Worm (Caenorhabditis elegans) whole organism, L4 larva: ENCODE results near the gene pde-2.

Source experiments
- F10B5.3 ChIP-seq: sonication (generic microtip); optimal IDR thresholded peaks from 2 replicates; lab custom pipeline; 2016; ENCODE audit warnings: mild to moderate bottlenecking, missing genetic modification characterization, missing compliant biosample characterization
- F37D6.2 ChIP-seq: sonication (generic microtip); optimal IDR thresholded peaks from 2 replicates; lab custom pipeline; 2016; ENCODE audit warnings: mild to moderate bottlenecking, missing genetic modification characterization, missing compliant biosample characterization
- F44E2.7 ChIP-seq: fragments of 200-800 bp; sonication (Bioruptor generic); IDR thresholded peaks from 2 replicates; pipeline ENCODE4 v2.1.2; 2022; ENCODE audit warnings: missing genetic modification characterization, missing compliant biosample characterization
- T20F7.1 ChIP-seq: fragments of 200-800 bp; sonication (Bioruptor generic); optimal IDR thresholded peaks from 2 replicates; lab custom pipeline; 2018; ENCODE audit warnings: mild to moderate bottlenecking, missing genetic modification characterization, missing compliant biosample characterization
- T26A8.4 ChIP-seq: fragments of 200-800 bp; sonication (Bioruptor generic); IDR thresholded peaks from 2 replicates; pipeline ENCODE4 v1.3.6; 2022; ENCODE audit warnings: missing genetic modification characterization, missing compliant biosample characterization
- Y5F2A.4 ChIP-seq: fragments of 200-800 bp; sonication (Bioruptor generic); optimal IDR thresholded peaks from 2 replicates; lab custom pipeline; 2018; ENCODE audit warnings: mild to moderate bottlenecking, missing genetic modification characterization, missing compliant biosample characterization
- ZK337.2 ChIP-seq: fragments of 200-800 bp; sonication (Bioruptor generic); IDR thresholded peaks from 2 replicates; pipeline ENCODE4 v1.3.6; 2022; ENCODE audit warnings: missing genetic modification reagents, missing genetic modification characterization, missing compliant biosample characterization
- ZK546.5 ChIP-seq, 2 experiments: sonication (generic microtip); optimal IDR thresholded peaks; 2 replicates each; lab custom pipeline; 2017; ENCODE audit warnings: missing biosample characterization in 2 of 2, missing genetic modification characterization in 2 of 2
- aha-1 ChIP-seq: fragments of 150-350 bp; peaks from one replicate; lab custom pipeline; 2014; ENCODE audit warnings: missing biosample characterization, missing genetic modification characterization
- aly-2 ChIP-seq: sonication (generic microtip); optimal IDR thresholded peaks from 2 replicates; lab custom pipeline; 2018; ENCODE audit warnings: missing biosample characterization, missing genetic modification characterization
- attf-4 ChIP-seq: sonication (generic microtip); optimal IDR thresholded peaks from 3 replicates; lab custom pipeline; 2017; ENCODE audit warnings: missing biosample characterization, missing genetic modification characterization
- ceh-32 ChIP-seq: sonication (generic microtip); optimal IDR thresholded peaks from 2 replicates; lab custom pipeline; 2016; ENCODE audit warnings: mild to moderate bottlenecking, missing genetic modification characterization, missing compliant biosample characterization; ENCODE audit not compliant: poor library complexity
- ceh-44 ChIP-seq: fragments of 200-800 bp; sonication (Bioruptor generic); IDR thresholded peaks from 2 replicates; pipeline ENCODE4 v1.3.6; 2022; ENCODE audit warnings: missing genetic modification reagents, missing genetic modification characterization, missing compliant biosample characterization
- ctbp-1 ChIP-seq: fragments of 200-800 bp; sonication (Bioruptor generic); IDR thresholded peaks from 2 replicates; pipeline ENCODE4 v1.3.6; 2022; ENCODE audit warnings: missing genetic modification reagents, missing genetic modification characterization, missing compliant biosample characterization
- daf-12 ChIP-seq: fragments of 150-350 bp; optimal IDR thresholded peaks from 2 replicates; lab custom pipeline; 2014; ENCODE audit warnings: missing biosample characterization, missing genetic modification reagents, missing genetic modification characterization
- dmd-6 ChIP-seq: fragments of 200-800 bp; sonication (Bioruptor generic); IDR thresholded peaks from 2 replicates; pipeline ENCODE4 v1.3.6; 2022; ENCODE audit warnings: missing genetic modification reagents, missing genetic modification characterization, missing compliant biosample characterization
- dpl-1 ChIP-seq: fragments of 150-350 bp; optimal IDR thresholded peaks from 2 replicates; lab custom pipeline; 2014; ENCODE audit warnings: missing biosample characterization, missing genetic modification reagents, missing genetic modification characterization
- dve-1 ChIP-seq: sonication (generic microtip); optimal IDR thresholded peaks from 2 replicates; lab custom pipeline; 2017; ENCODE audit warnings: antibody characterized with exemption, mild to moderate bottlenecking, missing genetic modification characterization, missing compliant biosample characterization; ENCODE audit not compliant: insufficient read depth
- egl-27 ChIP-seq: sonication (generic microtip); optimal IDR thresholded peaks from 3 replicates; lab custom pipeline; 2017; ENCODE audit warnings: missing biosample characterization, missing genetic modification reagents, missing genetic modification characterization
- fkh-10 ChIP-seq: fragments of 150-350 bp; optimal IDR thresholded peaks from 2 replicates; lab custom pipeline; 2014; ENCODE audit warnings: missing biosample characterization, missing genetic modification reagents, missing genetic modification characterization
- fos-1 ChIP-seq: fragments of 150-350 bp; optimal IDR thresholded peaks from 2 replicates; lab custom pipeline; 2014; ENCODE audit warnings: missing biosample characterization, missing genetic modification characterization
- gei-8 ChIP-seq: fragments of 200-800 bp; sonication (Bioruptor generic); optimal IDR thresholded peaks from 2 replicates; lab custom pipeline; 2018; ENCODE audit warnings: mild to moderate bottlenecking, missing genetic modification characterization, missing compliant biosample characterization
- hif-1 ChIP-seq, 2 experiments: sonication (generic microtip); optimal IDR thresholded peaks; 2 replicates each; lab custom pipeline; 2016 to 2017; ENCODE audit warnings: missing compliant biosample characterization in 2 of 2, missing genetic modification characterization in 2 of 2, missing genetic modification reagents in 2 of 2, missing genotype in 2 of 2, mild to moderate bottlenecking in 1 of 2
- lim-7 ChIP-seq: fragments of 200-800 bp; sonication (Bioruptor generic); IDR thresholded peaks from 2 replicates; pipeline ENCODE4 v1.3.6; 2022; ENCODE audit warnings: missing genetic modification characterization, missing compliant biosample characterization
- lin-1 ChIP-seq: fragments of 200-800 bp; sonication (Bioruptor generic); IDR thresholded peaks from 2 replicates; pipeline ENCODE4 v1.3.6; 2022; ENCODE audit warnings: missing genetic modification reagents, missing genetic modification characterization, missing compliant biosample characterization
- lin-13 ChIP-seq: fragments of 150-350 bp; optimal IDR thresholded peaks from 2 replicates; lab custom pipeline; 2014; ENCODE audit warnings: missing biosample characterization, missing genetic modification reagents, missing genetic modification characterization
- lin-15B ChIP-seq: fragments of 150-350 bp; sonication (generic microtip); optimal IDR thresholded peaks from 3 replicates; lab custom pipeline; 2014; ENCODE audit warnings: missing biosample characterization, missing genetic modification characterization
- lin-38 ChIP-seq: fragments of 200-800 bp; sonication (Bioruptor generic); IDR thresholded peaks from 2 replicates; pipeline ENCODE4 v1.3.6; 2022; ENCODE audit warnings: missing genetic modification reagents, missing genetic modification characterization, missing compliant biosample characterization
- lsy-2 ChIP-seq, 2 experiments: fragments of 150-350 bp in 1 of 2; sonication (generic microtip) in 1 of 2; optimal IDR thresholded peaks; 2 replicates each; lab custom pipeline; 2014 to 2017; ENCODE audit warnings: missing biosample characterization in 2 of 2, missing genetic modification characterization in 2 of 2
- madf-5 ChIP-seq, 2 experiments: fragments of 200-800 bp; sonication (Bioruptor generic); IDR thresholded peaks; 2 replicates each; pipeline ENCODE4 v1.3.6; 2022; ENCODE audit warnings: missing compliant biosample characterization in 2 of 2, missing genetic modification characterization in 2 of 2
- madf-9 ChIP-seq: fragments of 200-800 bp; sonication (Bioruptor generic); conservative IDR thresholded peaks from 2 replicates; pipeline ENCODE4 v1.3.6; 2022; ENCODE audit warnings: missing genetic modification reagents, missing genetic modification characterization, missing compliant biosample characterization
- mdl-1 ChIP-seq, 2 experiments: fragments of 150-350 bp in 1 of 2; sonication (generic microtip) in 1 of 2; optimal IDR thresholded peaks; 2 replicates each; lab custom pipeline; 2014 to 2017; ENCODE audit warnings: missing biosample characterization in 2 of 2, missing genetic modification characterization in 2 of 2
- mes-2 ChIP-seq: sonication (generic microtip); optimal IDR thresholded peaks from 2 replicates; lab custom pipeline; 2016; ENCODE audit warnings: missing genotype, mild to moderate bottlenecking, missing genetic modification characterization, missing compliant biosample characterization; ENCODE audit not compliant: poor library complexity, severe bottlenecking
- mxl-3 ChIP-seq: fragments of 200-800 bp; sonication (Bioruptor generic); optimal IDR thresholded peaks from 2 replicates; lab custom pipeline; 2018; ENCODE audit warnings: mild to moderate bottlenecking, missing genetic modification characterization, missing compliant biosample characterization
- nhr-237 ChIP-seq: sonication (generic microtip); optimal IDR thresholded peaks from 2 replicates; lab custom pipeline; 2017; ENCODE audit warnings: missing biosample characterization, missing genetic modification characterization
- nhr-25 ChIP-seq: sonication (generic microtip); optimal IDR thresholded peaks from 2 replicates; lab custom pipeline; 2017; ENCODE audit warnings: missing genetic modification characterization, mild to moderate bottlenecking, missing compliant biosample characterization, antibody characterized with exemption, moderate library complexity, borderline replicate concordance; ENCODE audit not compliant: insufficient read depth
- nhr-28 ChIP-seq: fragments of 150-350 bp; optimal IDR thresholded peaks from 2 replicates; lab custom pipeline; 2014; ENCODE audit warnings: missing biosample characterization, missing genetic modification characterization
- nhr-42 ChIP-seq: fragments of 200-800 bp; sonication (Bioruptor generic); IDR thresholded peaks from 2 replicates; pipeline ENCODE4 v1.3.6; 2022; ENCODE audit warnings: missing genetic modification characterization, missing compliant biosample characterization
- nhr-6 ChIP-seq: fragments of 150-350 bp; optimal IDR thresholded peaks from 2 replicates; lab custom pipeline; 2014; ENCODE audit warnings: missing biosample characterization, missing genetic modification characterization
- pha-4 ChIP-seq, 2 experiments: fragments of 150-350 bp in 1 of 2; fragments of 200-800 bp in 1 of 2; sonication (Bioruptor generic) in 1 of 2; IDR thresholded peaks in 1 of 2; optimal IDR thresholded peaks in 1 of 2; 2 replicates each; pipeline versions ENCODE4 v1.3.6 to Lab custom; 2014 to 2022; ENCODE audit warnings: missing genetic modification characterization in 2 of 2, missing genetic modification reagents in 2 of 2, missing biosample characterization in 1 of 2, missing compliant biosample characterization in 1 of 2
- php-3 ChIP-seq: fragments of 200-800 bp; sonication (Bioruptor generic); IDR thresholded peaks from 2 replicates; pipeline ENCODE4 v1.3.6; 2022; ENCODE audit warnings: missing genetic modification reagents, missing genetic modification characterization, missing compliant biosample characterization
- saeg-2 ChIP-seq: fragments of 200-800 bp; sonication (Bioruptor generic); IDR thresholded peaks from 2 replicates; pipeline ENCODE4 v1.3.6; 2022; ENCODE audit warnings: missing genetic modification reagents, missing genetic modification characterization, missing compliant biosample characterization
- snpc-4 ChIP-seq: fragments of 150-350 bp; optimal IDR thresholded peaks from 2 replicates; lab custom pipeline; 2014; ENCODE audit warnings: missing biosample characterization, missing genetic modification characterization
- spr-3 ChIP-seq: fragments of 200-800 bp; sonication (Bioruptor generic); optimal IDR thresholded peaks from 2 replicates; lab custom pipeline; 2018; ENCODE audit warnings: mild to moderate bottlenecking, missing genetic modification characterization, missing compliant biosample characterization
- unc-39 ChIP-seq: sonication (generic microtip); optimal IDR thresholded peaks from 2 replicates; lab custom pipeline; 2017; ENCODE audit warnings: missing biosample characterization, missing genetic modification characterization
- vab-7 ChIP-seq: fragments of 200-800 bp; sonication (Bioruptor generic); IDR thresholded peaks from 2 replicates; pipeline ENCODE4 v1.3.6; 2022; ENCODE audit warnings: missing genetic modification reagents, missing genetic modification characterization, missing compliant biosample characterization
- zag-1 ChIP-seq: fragments of 150-350 bp; optimal IDR thresholded peaks from 2 replicates; lab custom pipeline; 2014; ENCODE audit warnings: missing biosample characterization, missing genetic modification characterization
- zfp-3 ChIP-seq: fragments of 200-800 bp; sonication (Bioruptor generic); conservative IDR thresholded peaks from 2 replicates; pipeline ENCODE4 v1.3.6; 2022; ENCODE audit warnings: missing genetic modification reagents, missing genetic modification characterization, missing compliant biosample characterization
- zip-2 ChIP-seq: fragments of 150-350 bp; optimal IDR thresholded peaks from 2 replicates; lab custom pipeline; 2014; ENCODE audit warnings: missing biosample characterization, missing genetic modification characterization
- ztf-7 ChIP-seq: fragments of 150-350 bp; optimal IDR thresholded peaks from 2 replicates; lab custom pipeline; 2014; ENCODE audit warnings: missing biosample characterization, missing genetic modification characterization

Gene pde-2

ce11 chrIII:8981847-8982479, at the start of gene pde-2 (continued):
- TF ChIP-seq lsy-2 (tag; optimal IDR thresholded peaks at IDR 0.05; lab: Kevin White, UChicago) (peak in 1 of 2 experiments; percentile 76), Y5F2A.4 (GFP tag; lab: Kevin White, UChicago) (no peak), gei-8 (GFP tag; lab: Kevin White, UChicago) (no peak), zfp-3 (GFP tag; lab: Robert Waterston, UW) (no peak; the same call in 1 of the 2 replicates), ZK337.2 (GFP tag; lab: Robert Waterston, UW) (no peak), T20F7.1 (GFP tag; lab: Kevin White, UChicago) (no peak), ztf-7 (tag; lab: Kevin White, UChicago) (no peak), nhr-237 (no peak), F10B5.3 (tag; lab: Kevin White, UChicago) (no peak), lim-7 (no peak), nhr-28 (peak; percentile 14), attf-4 (tag; lab: Kevin White, UChicago) (no peak), nhr-6 (tag; lab: Kevin White, UChicago) (no peak), snpc-4 (tag; lab: Kevin White, UChicago) (no peak), mdl-1 (tag; optimal IDR thresholded peaks at IDR 0.05; lab: Kevin White, UChicago) (peak in 1 of 2 experiments; percentile 20), zag-1 (tag; lab: Kevin White, UChicago) (no peak), vab-7 (no peak), aly-2 (tag; lab: Kevin White, UChicago) (no peak), daf-12 (no peak), lin-15B (tag; lab: Kevin White, UChicago) (no peak), lin-1 (GFP tag; lab: Robert Waterston, UW) (no peak), unc-39 (tag; lab: Kevin White, UChicago) (no peak), lin-38 (GFP tag; lab: Robert Waterston, UW) (no peak), pha-4 (GFP tag; IDR thresholded peaks at IDR 0.05; lab: Robert Waterston, UW) (no peak; the same call in 1 of the 2 replicates), pha-4 (tag; optimal IDR thresholded peaks at IDR 0.05; lab: Kevin White, UChicago) (no peak), F44E2.7 (GFP tag; lab: Robert Waterston, UW) (no peak), madf-9 (GFP tag; lab: Robert Waterston, UW) (no peak), ZK546.5 (tag; optimal IDR thresholded peaks at IDR 0.05; lab: Kevin White, UChicago) (no peak), madf-5 (GFP tag; IDR thresholded peaks at IDR 0.05; lab: Robert Waterston, UW) (no peak), egl-27 (tag; lab: Kevin White, UChicago) (no peak), F37D6.2 (tag; lab: Kevin White, UChicago) (no peak), mes-2 (tag; lab: Kevin White, UChicago) (peak; percentile 41), nhr-25 (tag; lab: Kevin White, UChicago) (peak; percentile 30), php-3 (GFP tag; lab: Robert Waterston, UW) (no peak), ceh-44 (GFP tag; lab: Robert Waterston, UW) (no peak), fos-1 (no peak), dmd-6 (no peak), aha-1 (peak; percentile 78), dve-1 (tag; lab: Kevin White, UChicago) (no peak), nhr-42 (no peak), spr-3 (GFP tag; lab: Kevin White, UChicago) (no peak), mxl-3 (GFP tag; lab: Kevin White, UChicago) (no peak), saeg-2 (no peak), fkh-10 (GFP tag; lab: Kevin White, UChicago) (peak; percentile 70), hif-1 (tag; optimal IDR thresholded peaks at IDR 0.05; lab: Kevin White, UChicago) (peak in 1 of 2 experiments; percentile 9), ceh-32 (tag; lab: Kevin White, UChicago) (no peak), zip-2 (tag; lab: Kevin White, UChicago) (no peak), lin-13 (no peak), T26A8.4 (no peak), ctbp-1 (GFP tag; lab: Robert Waterston, UW) (peak; percentile 76), dpl-1 (GFP tag; lab: Kevin White, UChicago) (no peak)
